Worm (Caenorhabditis elegans) whole organism, young adult: ENCODE results near the gene ufd-2.
A peak's percentile ranks its signal among the peaks of the same experiment; 100 is the strongest.

Experiments
- B0019.2 ChIP-seq: fragments of 200-800 bp; sonication (Bioruptor generic); conservative IDR thresholded peaks from 2 replicates; pipeline ENCODE4 v1.3.6; 2022; ENCODE audit warnings: missing genetic modification reagents, missing genetic modification characterization, missing compliant biosample characterization
- D2030.7 ChIP-seq: fragments of 200-800 bp; sonication (Bioruptor generic); IDR thresholded peaks from 2 replicates; pipeline ENCODE4 v1.3.6; 2022; ENCODE audit warnings: missing genetic modification reagents, missing genetic modification characterization, missing compliant biosample characterization
- F10E7.11 ChIP-seq: sonication (generic microtip); optimal IDR thresholded peaks from 2 replicates; lab custom pipeline; 2017; ENCODE audit warnings: mild to moderate bottlenecking, missing genetic modification characterization, moderate library complexity, missing compliant biosample characterization
- F22D6.2 ChIP-seq: sonication (generic microtip); optimal IDR thresholded peaks from 2 replicates; lab custom pipeline; 2016; ENCODE audit warnings: mild to moderate bottlenecking, missing genetic modification characterization, missing compliant biosample characterization
- F23B12.7 ChIP-seq: sonication (generic microtip); optimal IDR thresholded peaks from 2 replicates; lab custom pipeline; 2017; ENCODE audit warnings: missing genetic modification characterization, mild to moderate bottlenecking, missing compliant biosample characterization, antibody characterized with exemption, moderate library complexity; ENCODE audit not compliant: insufficient read depth
- F33H1.4 ChIP-seq: fragments of 200-800 bp; sonication (Bioruptor generic); IDR thresholded peaks from 2 replicates; pipeline ENCODE4 v1.3.6; 2022; ENCODE audit warnings: missing genetic modification reagents, missing genetic modification characterization, missing compliant biosample characterization
- F49E8.2 ChIP-seq: sonication (generic microtip); optimal IDR thresholded peaks from 3 replicates; lab custom pipeline; 2017; ENCODE audit warnings: missing genetic modification characterization, mild to moderate bottlenecking, missing compliant biosample characterization, antibody characterized with exemption, moderate library complexity; ENCODE audit not compliant: insufficient read depth
- F57A8.1 ChIP-seq: fragments of 200-800 bp; sonication (Bioruptor generic); optimal IDR thresholded peaks from 2 replicates; lab custom pipeline; 2018; ENCODE audit warnings: mild to moderate bottlenecking, missing genetic modification characterization, moderate library complexity, missing compliant biosample characterization
- akir-1 ChIP-seq: fragments of 200-800 bp; sonication (Bioruptor generic); optimal IDR thresholded peaks from 2 replicates; lab custom pipeline; 2018; ENCODE audit warnings: mild to moderate bottlenecking, missing genetic modification characterization, moderate library complexity, missing compliant biosample characterization
- ama-1 ChIP-seq, 3 experiments: fragments of 150-350 bp in 1 of 3; sonication (generic microtip) in 2 of 3; optimal IDR thresholded peaks; 2 replicates each; lab custom pipeline; 2014 to 2018; ENCODE audit warnings: missing biosample characterization in 2 of 3, missing genetic modification characterization in 2 of 3, missing genetic modification reagents in 2 of 3
- attf-3 ChIP-seq: fragments of 200-800 bp; sonication (Bioruptor generic); conservative IDR thresholded peaks from 2 replicates; pipeline ENCODE4 v1.3.6; 2022; ENCODE audit warnings: missing genetic modification reagents, missing genetic modification characterization, missing compliant biosample characterization
- bed-1 ChIP-seq: fragments of 200-800 bp; sonication (Bioruptor generic); IDR thresholded peaks from 2 replicates; pipeline ENCODE4 v1.3.6; 2022; ENCODE audit warnings: missing genetic modification reagents, missing genetic modification characterization, missing compliant biosample characterization
- bed-2 ChIP-seq: fragments of 200-800 bp; sonication (Bioruptor generic); IDR thresholded peaks from 2 replicates; pipeline ENCODE4 v1.3.6; 2022; ENCODE audit warnings: missing genetic modification reagents, missing genetic modification characterization, missing compliant biosample characterization
- cebp-2 ChIP-seq: fragments of 200-800 bp; sonication (Bioruptor generic); IDR thresholded peaks from 2 replicates; pipeline ENCODE4 v1.3.6; 2022; ENCODE audit warnings: missing genetic modification characterization, missing compliant biosample characterization
- ceh-40 ChIP-seq: fragments of 200-800 bp; sonication (Bioruptor generic); IDR thresholded peaks from 2 replicates; pipeline ENCODE4 v1.3.6; 2022; ENCODE audit warnings: missing genetic modification characterization, missing compliant biosample characterization
- dpff-1 ChIP-seq: sonication (generic microtip); optimal IDR thresholded peaks from 2 replicates; lab custom pipeline; 2017; ENCODE audit warnings: mild to moderate bottlenecking, missing genetic modification characterization, missing compliant biosample characterization
- egrh-3 ChIP-seq: fragments of 200-800 bp; sonication (Bioruptor generic); IDR thresholded peaks from 2 replicates; pipeline ENCODE4 v1.3.6; 2022; ENCODE audit warnings: missing genetic modification reagents, missing genetic modification characterization, missing compliant biosample characterization
- ekl-4 ChIP-seq: fragments of 200-800 bp; sonication (Bioruptor generic); IDR thresholded peaks from 2 replicates; pipeline ENCODE4 v1.3.6; 2022; ENCODE audit warnings: missing genetic modification reagents, missing genetic modification characterization, missing compliant biosample characterization
- him-1 ChIP-seq: sonication (generic microtip); optimal IDR thresholded peaks from 2 replicates; lab custom pipeline; 2016; ENCODE audit warnings: missing genotype, missing genetic modification reagents, missing genetic modification characterization, missing compliant biosample characterization
- hlh-12 ChIP-seq: sonication (generic microtip); optimal IDR thresholded peaks from 2 replicates; lab custom pipeline; 2016; ENCODE audit warnings: missing genetic modification characterization, missing compliant biosample characterization
- hmg-1.2 ChIP-seq: fragments of 200-800 bp; sonication (Bioruptor generic); IDR thresholded peaks from 2 replicates; pipeline ENCODE4 v1.3.6; 2022; ENCODE audit warnings: missing genetic modification reagents, missing genetic modification characterization, missing compliant biosample characterization
- hsf-1 ChIP-seq: fragments of 200-800 bp; sonication (Bioruptor generic); IDR thresholded peaks from 2 replicates; pipeline ENCODE4 v1.3.6; 2022; ENCODE audit warnings: missing genetic modification reagents, missing genetic modification characterization, missing compliant biosample characterization
- lin-26 ChIP-seq: fragments of 200-800 bp; sonication (Bioruptor generic); IDR thresholded peaks from 2 replicates; pipeline ENCODE4 v1.3.6; 2022; ENCODE audit warnings: missing genetic modification reagents, missing genetic modification characterization, missing compliant biosample characterization
- lir-1 ChIP-seq: fragments of 200-800 bp; sonication (Bioruptor generic); conservative IDR thresholded peaks from 2 replicates; pipeline ENCODE4 v1.3.6; 2022; ENCODE audit warnings: missing genetic modification reagents, missing genetic modification characterization, missing compliant biosample characterization
- madf-6 ChIP-seq: fragments of 200-800 bp; sonication (Bioruptor generic); IDR thresholded peaks from 2 replicates; pipeline ENCODE4 v1.3.6; 2022; ENCODE audit warnings: missing genetic modification reagents, missing genetic modification characterization, missing compliant biosample characterization
- mcd-1 ChIP-seq: fragments of 200-800 bp; sonication (Bioruptor generic); IDR thresholded peaks from 2 replicates; pipeline ENCODE4 v1.3.6; 2022; ENCODE audit warnings: missing genetic modification reagents, missing genetic modification characterization, missing compliant biosample characterization
- mxl-1 ChIP-seq: sonication (generic microtip); optimal IDR thresholded peaks from 2 replicates; lab custom pipeline; 2016; ENCODE audit warnings: missing genetic modification characterization, missing compliant biosample characterization
- nhr-179 ChIP-seq: sonication (generic microtip); optimal IDR thresholded peaks from 2 replicates; lab custom pipeline; 2016; ENCODE audit warnings: mild to moderate bottlenecking, missing genetic modification characterization, missing compliant biosample characterization
- nhr-27 ChIP-seq: fragments of 200-800 bp; sonication (Bioruptor generic); optimal IDR thresholded peaks from 2 replicates; lab custom pipeline; 2018; ENCODE audit warnings: mild to moderate bottlenecking, missing genetic modification characterization, moderate library complexity, missing compliant biosample characterization
- nhr-80 ChIP-seq: sonication (generic microtip); optimal IDR thresholded peaks from 2 replicates; lab custom pipeline; 2016; ENCODE audit warnings: missing genetic modification characterization, missing compliant biosample characterization
- nhr-90 ChIP-seq: sonication (generic microtip); optimal IDR thresholded peaks from 2 replicates; lab custom pipeline; 2016; ENCODE audit warnings: missing genotype, mild to moderate bottlenecking, missing genetic modification characterization, missing compliant biosample characterization
- pha-4 ChIP-seq: fragments of 150-350 bp; sonication (generic microtip); optimal IDR thresholded peaks from 2 replicates; lab custom pipeline; 2014; ENCODE audit warnings: missing biosample characterization, missing genetic modification reagents, missing genetic modification characterization
- rec-8 ChIP-seq, 2 experiments: sonication (generic microtip); optimal IDR thresholded peaks; 2 replicates each; lab custom pipeline; 2016; ENCODE audit warnings: mild to moderate bottlenecking in 2 of 2, missing genetic modification characterization in 2 of 2, missing genetic modification reagents in 2 of 2, missing genotype in 2 of 2, missing biosample characterization in 1 of 2, missing compliant biosample characterization in 1 of 2, moderate library complexity in 1 of 2
- sdz-38 ChIP-seq: sonication (generic microtip); optimal IDR thresholded peaks from 2 replicates; lab custom pipeline; 2016; ENCODE audit warnings: missing genotype, missing genetic modification characterization, missing compliant biosample characterization
- snpc-1.1 ChIP-seq: sonication (generic microtip); optimal IDR thresholded peaks from 2 replicates; lab custom pipeline; 2017; ENCODE audit warnings: missing genetic modification characterization, mild to moderate bottlenecking, missing compliant biosample characterization, antibody characterized with exemption, moderate library complexity, missing genotype, missing genetic modification reagents; ENCODE audit not compliant: insufficient read depth
- unc-62 ChIP-seq: fragments of 150-350 bp; optimal IDR thresholded peaks from 2 replicates; lab custom pipeline; 2014; ENCODE audit warnings: missing biosample characterization, missing genetic modification reagents, missing genetic modification characterization
- zfh-2 ChIP-seq: fragments of 200-800 bp; sonication (Bioruptor generic); conservative IDR thresholded peaks from 2 replicates; pipeline ENCODE4 v1.3.6; 2022; ENCODE audit warnings: missing genetic modification reagents, missing genetic modification characterization, missing compliant biosample characterization
- ztf-22 ChIP-seq: fragments of 200-800 bp; sonication (Bioruptor generic); optimal IDR thresholded peaks from 2 replicates; lab custom pipeline; 2018; ENCODE audit warnings: mild to moderate bottlenecking, missing genetic modification characterization, moderate library complexity, missing compliant biosample characterization
- ztf-26 ChIP-seq: sonication (generic microtip); optimal IDR thresholded peaks from 2 replicates; lab custom pipeline; 2017; ENCODE audit warnings: missing genetic modification characterization, missing compliant biosample characterization
- ztf-28 ChIP-seq: fragments of 200-800 bp; sonication (Bioruptor generic); IDR thresholded peaks from 2 replicates; pipeline ENCODE4 v1.3.6; 2022; ENCODE audit warnings: missing genetic modification reagents, missing genetic modification characterization, missing compliant biosample characterization
- ztf-3 ChIP-seq: fragments of 200-800 bp; sonication (Bioruptor generic); optimal IDR thresholded peaks from 2 replicates; lab custom pipeline; 2018; ENCODE audit warnings: mild to moderate bottlenecking, missing genetic modification characterization, missing compliant biosample characterization

ufd-2 gene

DNA sequence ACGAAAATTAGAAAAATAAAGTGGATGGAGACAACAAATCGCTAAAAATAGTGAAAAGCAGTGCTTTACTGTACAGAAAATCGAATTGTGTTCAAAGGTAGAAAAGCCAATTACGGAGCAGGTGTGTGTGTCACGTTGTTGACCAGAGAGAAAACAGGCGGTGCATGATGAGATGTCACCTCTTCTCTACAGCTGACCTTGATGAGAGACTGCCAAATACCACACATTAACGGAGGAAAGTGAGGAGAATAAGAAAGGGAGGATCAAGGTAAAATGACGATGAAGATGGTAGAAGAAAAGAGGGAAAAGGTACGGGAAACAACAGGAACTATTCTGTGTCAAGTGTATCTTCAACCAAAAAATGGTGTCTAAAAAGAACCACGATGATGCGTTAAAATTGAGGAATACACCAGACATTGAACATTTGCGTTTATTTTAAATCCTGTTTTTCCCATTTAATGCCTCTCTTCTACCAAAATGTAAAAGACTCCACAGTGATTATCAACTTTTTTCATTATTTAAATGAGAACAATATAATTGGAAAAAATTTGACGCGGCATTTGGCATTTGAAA is 36.8 kb downstream of the ufd-2 start:
- no peak for TF ChIP-seq sdz-38
- no peak for TF ChIP-seq nhr-27 (tag; lab: Kevin White, UChicago)
- TF ChIP-seq cebp-2 (GFP tag; lab: Robert Waterston, UW), result no peak
- TF ChIP-seq hsf-1 (GFP tag; lab: Robert Waterston, UW), result no peak
- TF ChIP-seq zfh-2 (GFP tag; lab: Robert Waterston, UW), result no peak
- no peak for TF ChIP-seq F33H1.4 (GFP tag; lab: Robert Waterston, UW)
- TF ChIP-seq F49E8.2 (tag; lab: Kevin White, UChicago), result no peak
- TF ChIP-seq nhr-179, result no peak
- no peak for TF ChIP-seq unc-62 (GFP tag; lab: Kevin White, UChicago)
- TF ChIP-seq ama-1 (optimal IDR thresholded peaks at IDR 0.05; lab: Kevin White, UChicago), result no peak
- TF ChIP-seq ama-1 (GFP tag; optimal IDR thresholded peaks at IDR 0.05; lab: Kevin White, UChicago), result no peak

DNA sequence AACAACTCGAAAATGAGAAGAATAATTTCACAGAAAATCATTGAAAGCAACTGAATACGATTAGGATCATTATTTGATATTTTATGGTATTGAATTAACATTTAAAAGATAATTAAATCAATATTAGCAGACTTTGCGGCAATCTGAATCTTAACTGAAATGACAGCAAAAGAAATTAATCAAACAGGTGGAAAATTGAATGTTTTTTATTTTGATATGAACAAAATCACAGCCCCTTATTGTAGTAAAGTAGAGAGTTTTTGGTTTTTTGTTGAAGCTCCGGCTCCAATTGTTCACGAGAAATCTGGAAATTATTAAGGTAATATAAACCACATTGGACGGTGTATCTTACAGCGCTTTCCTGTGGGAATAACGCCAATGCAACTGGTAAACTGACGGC is 39.5 kb downstream of the ufd-2 start, which contains the start of gene sre-2:
Gene sre-2, minus strand, starts transcription at position 101 of the 400 bp plus-strand sequence.
- TF ChIP-seq hlh-12 (no peak), ztf-28 (no peak), mcd-1 (GFP tag; lab: Robert Waterston, UW) (no peak), D2030.7 (GFP tag; lab: Robert Waterston, UW) (no peak), sdz-38 (no peak), nhr-179 (no peak), madf-6 (no peak), F57A8.1 (GFP tag; lab: Kevin White, UChicago) (no peak), F22D6.2 (tag; lab: Kevin White, UChicago) (no peak), B0019.2 (GFP tag; lab: Robert Waterston, UW) (no peak), attf-3 (GFP tag; lab: Robert Waterston, UW) (no peak), ceh-40 (GFP tag; lab: Robert Waterston, UW) (no peak), bed-1 (no peak), ztf-26 (tag; lab: Kevin White, UChicago) (no peak), bed-2 (no peak), rec-8 (tag; optimal IDR thresholded peaks at IDR 0.05; lab: Kevin White, UChicago) (no peak)

DNA sequence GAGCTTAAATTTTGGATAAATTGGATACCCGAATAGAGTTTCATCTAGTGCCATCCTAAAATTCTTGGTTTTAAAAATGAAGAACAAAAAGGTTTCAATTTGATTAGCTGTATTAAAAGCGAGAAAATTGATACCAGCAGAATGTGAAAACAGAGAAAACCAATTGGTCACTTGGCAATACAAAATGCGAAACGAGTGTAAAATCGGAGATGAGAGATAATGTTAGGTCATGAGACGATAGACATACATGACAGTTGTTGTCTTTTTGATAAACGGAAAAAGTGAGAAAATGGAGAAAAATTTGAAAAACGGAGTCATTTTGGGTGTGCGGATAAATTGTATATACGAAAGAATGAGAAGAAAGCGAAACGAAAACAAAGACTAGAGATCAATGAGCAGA is 42.5 kb downstream of the ufd-2 start, which contains the start of gene sfxn-5:
Gene sfxn-5, minus strand, starts transcription at position 55 of the 400 bp plus-strand sequence.
- TF ChIP-seq nhr-80 (tag; lab: Kevin White, UChicago), result peak; percentile 49
- TF ChIP-seq F22D6.2 (tag; lab: Kevin White, UChicago), result no peak
- peak; percentile 26; the same call in 1 of the 2 replicates for TF ChIP-seq hmg-1.2 (GFP tag; lab: Robert Waterston, UW)

DNA sequence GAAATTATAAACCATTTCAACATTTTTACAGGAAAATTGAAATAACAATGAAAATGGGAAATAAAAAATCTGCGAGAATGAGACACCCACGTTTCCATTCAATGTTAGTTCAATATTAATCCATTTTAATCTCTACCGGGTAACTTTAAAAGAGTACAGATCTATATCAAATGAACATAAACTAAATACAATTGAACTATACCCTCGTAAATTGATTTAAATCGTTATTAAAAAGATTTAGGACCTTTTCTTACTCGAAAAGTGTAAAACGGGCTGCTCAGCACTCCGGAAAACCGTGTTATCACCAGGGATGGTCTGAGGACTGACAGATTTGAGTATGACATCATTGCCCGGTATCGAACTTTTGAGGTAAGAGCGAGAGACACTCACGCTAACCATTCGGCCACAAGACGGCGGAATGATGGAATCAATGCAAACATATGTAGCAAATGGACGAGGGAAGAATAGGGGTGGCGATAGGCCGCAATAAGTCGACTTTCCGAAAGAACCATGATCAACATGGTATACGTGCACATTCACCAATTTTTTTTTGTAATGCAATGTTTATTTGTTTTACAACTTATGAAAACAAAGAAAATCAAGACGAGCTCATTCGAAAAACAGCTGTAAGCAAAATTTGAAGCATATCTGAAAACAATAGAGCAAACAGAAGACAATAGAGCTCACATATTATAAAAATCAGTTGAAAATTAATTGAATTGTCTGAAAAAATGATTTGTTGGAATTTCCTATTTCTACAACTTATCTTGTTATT is 44.6 kb downstream of the ufd-2 start, which contains the start of the genes chst-1 and C41C4.9:
Gene chst-1, minus strand, starts transcription at position 51 of the 775 bp plus-strand sequence.
Gene C41C4.9, plus strand, starts transcription at position 725 of the 775 bp plus-strand sequence.
- TF ChIP-seq pha-4 (tag; lab: Kevin White, UChicago), result no peak
- peak; percentile 30 for TF ChIP-seq snpc-1.1 (tag; lab: Kevin White, UChicago)
- peak; percentile 98; the same call in 1 of the 2 replicates for TF ChIP-seq lin-26 (GFP tag; lab: Robert Waterston, UW)
- TF ChIP-seq attf-3 (GFP tag; lab: Robert Waterston, UW), result peak; percentile 61
- TF ChIP-seq mxl-1 (tag; lab: Kevin White, UChicago), result peak; percentile 92
- peak; percentile 91 for TF ChIP-seq ekl-4 (GFP tag; lab: Robert Waterston, UW)
- no peak for TF ChIP-seq egrh-3 (GFP tag; lab: Robert Waterston, UW)
- TF ChIP-seq nhr-90 (tag; lab: Kevin White, UChicago), result peak; percentile 96
- peak; percentile 33; the same call in 1 of the 2 replicates for TF ChIP-seq hsf-1 (GFP tag; lab: Robert Waterston, UW)
- TF ChIP-seq dpff-1 (tag; lab: Kevin White, UChicago), result peak; percentile 83
- peak; percentile 92 for TF ChIP-seq him-1 (tag; lab: Kevin White, UChicago)
- TF ChIP-seq lir-1 (GFP tag; lab: Robert Waterston, UW), result no peak; the same call in 1 of the 2 replicates
- peak; percentile 81 for TF ChIP-seq F23B12.7 (tag; lab: Kevin White, UChicago)
- TF ChIP-seq F22D6.2 (tag; lab: Kevin White, UChicago), result peak; percentile 74
- peak; percentile 77 for TF ChIP-seq akir-1 (GFP tag; lab: Kevin White, UChicago)
- TF ChIP-seq F10E7.11 (tag; lab: Kevin White, UChicago), result peak; percentile 88
- TF ChIP-seq ztf-22, result peak; percentile 91
- TF ChIP-seq ztf-3 (GFP tag; lab: Kevin White, UChicago), result peak; percentile 36
